Fruit fly (Drosophila melanogaster): ENCODE measurements around the gene Grp170.

The Grp170 gene

DNA sequence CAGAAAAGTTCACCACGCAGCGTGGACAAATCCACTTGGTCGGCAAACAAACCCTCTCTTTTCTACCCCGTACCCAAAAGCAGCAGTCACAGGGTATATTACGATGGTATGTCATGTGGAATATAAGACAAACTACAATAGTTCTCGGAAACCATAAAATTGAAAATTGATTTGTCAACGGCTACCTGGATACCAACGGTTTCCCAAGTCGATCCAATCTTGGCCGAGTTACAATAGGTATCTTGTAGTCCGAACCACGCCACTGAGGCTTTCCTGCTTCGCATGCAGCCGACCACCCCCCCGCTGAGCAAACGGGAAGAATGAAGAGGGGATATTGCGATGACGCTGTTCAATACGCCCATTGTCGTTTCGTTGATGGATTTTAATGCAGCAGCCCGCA is 43.5 kb upstream of the Grp170 start (continued):
- TF ChIP-seq bab2 (GFP tag; optimal IDR thresholded peaks at IDR 0.05) (peak; percentile 21), bbx (GFP tag; IDR thresholded peaks at IDR 0.05; ENCODE audit: partially characterized antibody) (no peak), schlank (tag; optimal IDR thresholded peaks at IDR 0.05) (no peak), CG10147 (GFP tag; optimal IDR thresholded peaks at IDR 0.05) (no peak), Blimp-1 (GFP tag; optimal IDR thresholded peaks at IDR 0.05) (peak; percentile 57), bsh (GFP tag; optimal IDR thresholded peaks at IDR 0.05) (peak in 1 of 2 experiments; percentile 74), yki (optimal IDR thresholded peaks at IDR 0.05) (no peak), dm (GFP tag; optimal IDR thresholded peaks at IDR 0.05) (no peak), CG9609 (GFP tag; optimal IDR thresholded peaks at IDR 0.05) (no peak), CG9215 (GFP tag; IDR thresholded peaks at IDR 0.05) (peak; percentile 49; the same call in 1 of the 2 replicates), insv (GFP tag; optimal IDR thresholded peaks at IDR 0.05) (no peak), Dbx (GFP tag; IDR thresholded peaks at IDR 0.05) (no peak), scrt (GFP tag; optimal IDR thresholded peaks at IDR 0.05) (no peak), sc (optimal IDR thresholded peaks at IDR 0.05) (no peak), sc (GFP tag; optimal IDR thresholded peaks at IDR 0.05) (peak; percentile 18), corto (GFP tag; optimal IDR thresholded peaks at IDR 0.05) (no peak), CG17802 (tag; optimal IDR thresholded peaks at IDR 0.05) (peak; percentile 19), CG5245 (GFP tag; optimal IDR thresholded peaks at IDR 0.05) (peak; percentile 0), CG17328 (GFP tag; IDR thresholded peaks at IDR 0.05) (peak; percentile 80), gem (tag; optimal IDR thresholded peaks at IDR 0.05) (peak; percentile 64), CG4707 (GFP tag; optimal IDR thresholded peaks at IDR 0.05) (no peak)

DNA sequence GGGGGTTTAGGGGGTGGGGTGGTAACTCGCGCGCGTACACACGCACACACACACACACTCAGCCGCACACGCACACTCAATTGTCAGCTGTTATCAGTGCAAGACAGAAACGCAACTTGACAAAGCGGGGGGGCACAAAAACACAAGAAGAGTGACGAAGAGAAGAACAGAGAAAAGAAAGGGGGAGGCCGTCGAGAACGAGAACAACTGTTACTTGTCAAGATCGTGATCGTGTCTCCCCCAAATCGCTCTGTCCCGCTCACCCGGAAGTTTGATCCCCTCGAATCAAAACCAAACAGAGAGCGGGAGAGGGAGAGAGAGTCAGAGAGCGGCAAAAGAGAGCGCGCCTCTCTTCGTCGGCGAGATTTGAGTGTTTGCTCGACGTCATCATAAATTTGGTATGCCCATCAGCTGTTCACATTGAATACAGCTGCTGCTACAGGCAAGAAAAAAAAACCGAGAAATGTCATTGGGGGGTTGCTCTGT is 42.5 kb upstream of the Grp170 start:
- TF ChIP-seq hkb (optimal IDR thresholded peaks at IDR 0.05) (no peak), hkb (GFP tag; IDR thresholded peaks at IDR 0.05) (peak; percentile 42), dimm (GFP tag; IDR thresholded peaks at IDR 0.05) (no peak), CG10543 (GFP tag; optimal IDR thresholded peaks at IDR 0.05) (peak; percentile 11), CG2120 (GFP tag; optimal IDR thresholded peaks at IDR 0.05) (no peak), CG4282 (GFP tag; optimal IDR thresholded peaks at IDR 0.05) (no peak), h (optimal IDR thresholded peaks at IDR 0.05) (no peak), Aef1 (GFP tag; IDR thresholded peaks at IDR 0.05) (no peak), fru (optimal IDR thresholded peaks at IDR 0.05) (no peak), NC2α (GFP tag; optimal IDR thresholded peaks at IDR 0.05) (no peak), CG15514 (GFP tag; optimal IDR thresholded peaks at IDR 0.05) (peak; percentile 48), CG14965 (GFP tag; optimal IDR thresholded peaks at IDR 0.05; ENCODE audit: borderline replicate concordance) (no peak), Ptx1 (GFP tag; IDR thresholded peaks at IDR 0.05) (no peak), prd (optimal IDR thresholded peaks at IDR 0.05) (no peak), prd (GFP tag; IDR thresholded peaks at IDR 0.05) (no peak), BEAF-32 (GFP tag; optimal IDR thresholded peaks at IDR 0.05) (no peak), CG12219 (GFP tag; optimal IDR thresholded peaks at IDR 0.05) (peak; percentile 24), CG10654 (GFP tag; optimal IDR thresholded peaks at IDR 0.05) (no peak), Hand (GFP tag; optimal IDR thresholded peaks at IDR 0.05) (peak; percentile 28), corto (GFP tag; optimal IDR thresholded peaks at IDR 0.05) (no peak), trem (tag; optimal IDR thresholded peaks at IDR 0.05) (no peak), Dref (GFP tag; IDR thresholded peaks at IDR 0.05) (no peak), CG7928 (GFP tag; optimal IDR thresholded peaks at IDR 0.05) (no peak), Sox102F (GFP tag; optimal IDR thresholded peaks at IDR 0.05) (no peak), fd3F (GFP tag; optimal IDR thresholded peaks at IDR 0.05) (no peak), lab (GFP tag; optimal IDR thresholded peaks at IDR 0.05) (peak; percentile 15), wek (GFP tag; optimal IDR thresholded peaks at IDR 0.05) (peak; percentile 31), jing (GFP tag; optimal IDR thresholded peaks at IDR 0.05) (no peak), Rfx (GFP tag; IDR thresholded peaks at IDR 0.05) (no peak), Meics (GFP tag; optimal IDR thresholded peaks at IDR 0.05) (peak; percentile 27), Bgb (GFP tag; IDR thresholded peaks at IDR 0.05; ENCODE audit: partially characterized antibody) (no peak), cad (GFP tag; optimal IDR thresholded peaks at IDR 0.05) (peak; percentile 44)

Data from whole organism, embryonic.